Worm (Caenorhabditis elegans) whole organism, L3 larva: ENCODE measurements around the gene H10E21.4.
A peak's percentile ranks its signal among the peaks of the same experiment; 100 is the strongest.

ENCODE experiments used
- R02D3.7 ChIP-seq: fragments of 150-350 bp; optimal IDR thresholded peaks from 2 replicates; lab custom pipeline; 2014; ENCODE audit warnings: missing biosample characterization, missing genetic modification characterization
- ceh-28 ChIP-seq: fragments of 150-350 bp; optimal IDR thresholded peaks from 2 replicates; lab custom pipeline; 2014; ENCODE audit warnings: missing biosample characterization, missing genetic modification reagents, missing genetic modification characterization
- nhr-11 ChIP-seq: fragments of 150-350 bp; optimal IDR thresholded peaks from 2 replicates; lab custom pipeline; 2014; ENCODE audit warnings: missing biosample characterization, missing genetic modification characterization
- skn-1 ChIP-seq: fragments of 150-350 bp; optimal IDR thresholded peaks from 2 replicates; lab custom pipeline; 2014; ENCODE audit warnings: missing biosample characterization, missing genetic modification characterization
- snpc-4 ChIP-seq: fragments of 150-350 bp; optimal IDR thresholded peaks from 2 replicates; lab custom pipeline; 2014; ENCODE audit warnings: missing biosample characterization, missing genetic modification characterization
- tbx-2 ChIP-seq: sonication (generic microtip); optimal IDR thresholded peaks from 2 replicates; lab custom pipeline; 2016; ENCODE audit warnings: mild to moderate bottlenecking, missing genetic modification characterization, missing compliant biosample characterization
- unc-39 ChIP-seq: sonication (generic microtip); optimal IDR thresholded peaks from 4 replicates; lab custom pipeline; 2017; ENCODE audit warnings: missing biosample characterization, missing genetic modification characterization

DNA sequence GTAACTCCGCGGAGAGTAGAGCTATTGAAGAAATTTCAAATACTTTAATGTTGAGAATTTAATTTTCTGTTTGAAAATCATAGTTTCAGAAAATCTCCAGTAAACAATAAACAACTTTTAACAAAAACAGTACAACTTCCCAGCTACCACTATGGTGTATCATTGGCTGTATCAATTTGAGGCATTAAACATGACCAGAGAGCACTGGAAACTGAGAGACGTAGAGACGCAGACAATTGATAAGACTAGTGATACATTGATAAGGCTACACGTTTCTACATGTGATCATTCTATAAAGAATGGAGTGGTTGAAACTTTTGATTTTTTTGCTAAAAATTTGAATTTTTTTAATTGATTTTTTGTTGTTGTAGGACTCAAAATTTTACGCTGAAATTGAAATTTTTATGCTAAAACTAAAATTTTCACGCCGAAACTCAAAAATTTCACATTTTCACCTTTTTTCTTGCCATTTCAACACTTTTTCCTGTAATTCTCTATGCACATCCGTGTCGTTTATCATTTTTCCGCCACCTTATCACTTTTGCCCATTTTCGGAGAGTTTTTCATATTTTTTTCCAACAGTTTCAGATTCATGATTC is 4.2 kb downstream of the H10E21.4 start, which contains the start of gene H10E21.1:
- no peak for TF ChIP-seq skn-1 (tag; lab: Kevin White, UChicago)
- TF ChIP-seq unc-39 (tag; lab: Kevin White, UChicago) = no peak
- TF ChIP-seq tbx-2 = no peak
- no peak for TF ChIP-seq nhr-11 (tag; lab: Kevin White, UChicago)
- TF ChIP-seq R02D3.7 = no peak
- TF ChIP-seq ceh-28 (tag; lab: Kevin White, UChicago) = peak; percentile 14
- no peak for TF ChIP-seq snpc-4
